Worm (Caenorhabditis elegans) whole organism, L4 larva: ENCODE results near the gene mrps-18B.

Experiments used
- D1046.2 ChIP-seq: fragments of 200-800 bp; sonication (Bioruptor generic); IDR thresholded peaks from 2 replicates; pipeline ENCODE4 v1.3.6; 2022; ENCODE audit warnings: missing genetic modification characterization, missing compliant biosample characterization
- F10B5.3 ChIP-seq: sonication (generic microtip); optimal IDR thresholded peaks from 2 replicates; lab custom pipeline; 2016; ENCODE audit warnings: mild to moderate bottlenecking, missing genetic modification characterization, missing compliant biosample characterization
- F26F4.8 ChIP-seq: fragments of 200-800 bp; sonication (Bioruptor generic); conservative IDR thresholded peaks from 2 replicates; pipeline ENCODE4 v1.3.6; 2022; ENCODE audit warnings: missing genetic modification characterization, missing compliant biosample characterization
- F44E2.7 ChIP-seq: fragments of 200-800 bp; sonication (Bioruptor generic); IDR thresholded peaks from 2 replicates; pipeline ENCODE4 v2.1.2; 2022; ENCODE audit warnings: missing genetic modification characterization, missing compliant biosample characterization
- T20F7.1 ChIP-seq: fragments of 200-800 bp; sonication (Bioruptor generic); optimal IDR thresholded peaks from 2 replicates; lab custom pipeline; 2018; ENCODE audit warnings: mild to moderate bottlenecking, missing genetic modification characterization, missing compliant biosample characterization
- T26A8.4 ChIP-seq: fragments of 200-800 bp; sonication (Bioruptor generic); IDR thresholded peaks from 2 replicates; pipeline ENCODE4 v1.3.6; 2022; ENCODE audit warnings: missing genetic modification characterization, missing compliant biosample characterization
- Y5F2A.4 ChIP-seq: fragments of 200-800 bp; sonication (Bioruptor generic); optimal IDR thresholded peaks from 2 replicates; lab custom pipeline; 2018; ENCODE audit warnings: mild to moderate bottlenecking, missing genetic modification characterization, missing compliant biosample characterization
- Y75B8A.6 ChIP-seq: fragments of 200-800 bp; sonication (Bioruptor generic); IDR thresholded peaks from 2 replicates; pipeline ENCODE4 v1.3.6; 2022; ENCODE audit warnings: missing genetic modification reagents, missing genetic modification characterization, missing compliant biosample characterization
- ama-1 ChIP-seq: fragments of 150-350 bp; optimal IDR thresholded peaks from 2 replicates; lab custom pipeline; 2014; ENCODE audit warnings: inconsistent platforms, mixed read lengths
- arid-1 ChIP-seq: fragments of 200-800 bp; sonication (Bioruptor generic); conservative IDR thresholded peaks from 2 replicates; pipeline ENCODE4 v1.3.6; 2022; ENCODE audit warnings: missing genetic modification reagents, missing genetic modification characterization, missing compliant biosample characterization
- ceh-20 ChIP-seq: fragments of 200-800 bp; sonication (Bioruptor generic); IDR thresholded peaks from 2 replicates; pipeline ENCODE4 v1.3.6; 2022; ENCODE audit warnings: missing genetic modification reagents, missing genetic modification characterization, missing compliant biosample characterization
- daf-16 ChIP-seq, 3 experiments: sonication (generic microtip); optimal IDR thresholded peaks; 2 replicates each; lab custom pipeline; 2016 to 2017; ENCODE audit warnings: missing genetic modification characterization in 3 of 3, missing genetic modification reagents in 3 of 3, mild to moderate bottlenecking in 2 of 3, missing compliant biosample characterization in 2 of 3, missing biosample characterization in 1 of 3, moderate library complexity in 1 of 3
- dmd-6 ChIP-seq: fragments of 200-800 bp; sonication (Bioruptor generic); IDR thresholded peaks from 2 replicates; pipeline ENCODE4 v1.3.6; 2022; ENCODE audit warnings: missing genetic modification reagents, missing genetic modification characterization, missing compliant biosample characterization
- dmd-8 ChIP-seq: fragments of 200-800 bp; sonication (Bioruptor generic); IDR thresholded peaks from 2 replicates; pipeline ENCODE4 v1.3.6; 2022; ENCODE audit warnings: missing genetic modification characterization, missing compliant biosample characterization
- duxl-1 ChIP-seq: sonication (generic microtip); optimal IDR thresholded peaks from 2 replicates; lab custom pipeline; 2016; ENCODE audit warnings: mild to moderate bottlenecking, missing genetic modification characterization, moderate library complexity, missing compliant biosample characterization; ENCODE audit not compliant: poor library complexity
- dve-1 ChIP-seq: sonication (generic microtip); optimal IDR thresholded peaks from 2 replicates; lab custom pipeline; 2017; ENCODE audit warnings: antibody characterized with exemption, mild to moderate bottlenecking, missing genetic modification characterization, missing compliant biosample characterization; ENCODE audit not compliant: insufficient read depth
- egl-27 ChIP-seq: sonication (generic microtip); optimal IDR thresholded peaks from 3 replicates; lab custom pipeline; 2017; ENCODE audit warnings: missing biosample characterization, missing genetic modification reagents, missing genetic modification characterization
- egl-43 ChIP-seq: fragments of 200-800 bp; sonication (Bioruptor generic); IDR thresholded peaks from 2 replicates; pipeline ENCODE4 v1.3.6; 2022; ENCODE audit warnings: missing genetic modification reagents, missing genetic modification characterization, missing compliant biosample characterization
- fos-1 ChIP-seq: fragments of 150-350 bp; optimal IDR thresholded peaks from 2 replicates; lab custom pipeline; 2014; ENCODE audit warnings: missing biosample characterization, missing genetic modification characterization
- gei-8 ChIP-seq: fragments of 200-800 bp; sonication (Bioruptor generic); optimal IDR thresholded peaks from 2 replicates; lab custom pipeline; 2018; ENCODE audit warnings: mild to moderate bottlenecking, missing genetic modification characterization, missing compliant biosample characterization
- hlh-30 ChIP-seq: sonication (generic microtip); optimal IDR thresholded peaks from 2 replicates; lab custom pipeline; 2017; ENCODE audit warnings: antibody characterized with exemption, mild to moderate bottlenecking, missing genetic modification characterization, missing compliant biosample characterization; ENCODE audit not compliant: insufficient read depth
- lin-1 ChIP-seq: fragments of 200-800 bp; sonication (Bioruptor generic); IDR thresholded peaks from 2 replicates; pipeline ENCODE4 v1.3.6; 2022; ENCODE audit warnings: missing genetic modification reagents, missing genetic modification characterization, missing compliant biosample characterization
- lin-15B ChIP-seq: fragments of 150-350 bp; sonication (generic microtip); optimal IDR thresholded peaks from 3 replicates; lab custom pipeline; 2014; ENCODE audit warnings: missing biosample characterization, missing genetic modification characterization
- lin-29 ChIP-seq: fragments of 200-800 bp; sonication (Bioruptor generic); IDR thresholded peaks from 2 replicates; pipeline ENCODE4 v1.3.6; 2022; ENCODE audit warnings: missing genetic modification reagents, missing genetic modification characterization, missing compliant biosample characterization
- lin-38 ChIP-seq: fragments of 200-800 bp; sonication (Bioruptor generic); IDR thresholded peaks from 2 replicates; pipeline ENCODE4 v1.3.6; 2022; ENCODE audit warnings: missing genetic modification reagents, missing genetic modification characterization, missing compliant biosample characterization
- lir-3 ChIP-seq: sonication (generic microtip); optimal IDR thresholded peaks from 2 replicates; lab custom pipeline; 2016; ENCODE audit warnings: mild to moderate bottlenecking, missing genetic modification characterization, missing compliant biosample characterization
- lsy-2 ChIP-seq, 2 experiments: fragments of 150-350 bp in 1 of 2; sonication (generic microtip) in 1 of 2; optimal IDR thresholded peaks; 2 replicates each; lab custom pipeline; 2014 to 2017; ENCODE audit warnings: missing biosample characterization in 2 of 2, missing genetic modification characterization in 2 of 2
- mep-1 ChIP-seq: fragments of 150-350 bp; sonication (generic microtip); optimal IDR thresholded peaks from 3 replicates; lab custom pipeline; 2014; ENCODE audit warnings: missing biosample characterization, missing genetic modification characterization
- nhr-25 ChIP-seq: sonication (generic microtip); optimal IDR thresholded peaks from 2 replicates; lab custom pipeline; 2017; ENCODE audit warnings: missing genetic modification characterization, mild to moderate bottlenecking, missing compliant biosample characterization, antibody characterized with exemption, moderate library complexity, borderline replicate concordance; ENCODE audit not compliant: insufficient read depth
- nhr-28 ChIP-seq: fragments of 150-350 bp; optimal IDR thresholded peaks from 2 replicates; lab custom pipeline; 2014; ENCODE audit warnings: missing biosample characterization, missing genetic modification characterization
- nhr-6 ChIP-seq: fragments of 150-350 bp; optimal IDR thresholded peaks from 2 replicates; lab custom pipeline; 2014; ENCODE audit warnings: missing biosample characterization, missing genetic modification characterization
- pha-4 ChIP-seq, 2 experiments: fragments of 150-350 bp in 1 of 2; fragments of 200-800 bp in 1 of 2; sonication (Bioruptor generic) in 1 of 2; IDR thresholded peaks in 1 of 2; optimal IDR thresholded peaks in 1 of 2; 2 replicates each; pipeline versions ENCODE4 v1.3.6 to Lab custom; 2014 to 2022; ENCODE audit warnings: missing genetic modification characterization in 2 of 2, missing genetic modification reagents in 2 of 2, missing biosample characterization in 1 of 2, missing compliant biosample characterization in 1 of 2
- pqm-1 ChIP-seq: sonication (generic microtip); optimal IDR thresholded peaks from 2 replicates; lab custom pipeline; 2017; ENCODE audit warnings: missing biosample characterization, missing genetic modification characterization
- sdz-12 ChIP-seq: fragments of 200-800 bp; sonication (Bioruptor generic); optimal IDR thresholded peaks from 2 replicates; lab custom pipeline; 2018; ENCODE audit warnings: mild to moderate bottlenecking, missing genetic modification characterization, missing compliant biosample characterization
- snpc-1.2 ChIP-seq: fragments of 200-800 bp; sonication (Bioruptor generic); IDR thresholded peaks from 2 replicates; pipeline ENCODE4 v1.3.6; 2022; ENCODE audit warnings: missing genetic modification reagents, missing genetic modification characterization, missing compliant biosample characterization
- tra-1 ChIP-seq: fragments of 200-800 bp; sonication (Bioruptor generic); IDR thresholded peaks from 2 replicates; pipeline ENCODE4 v1.3.6; 2022; ENCODE audit warnings: missing genetic modification reagents, missing genetic modification characterization, missing compliant biosample characterization
- unc-39 ChIP-seq: sonication (generic microtip); optimal IDR thresholded peaks from 2 replicates; lab custom pipeline; 2017; ENCODE audit warnings: missing biosample characterization, missing genetic modification characterization
- unc-62 ChIP-seq, 3 experiments: fragments of 150-350 bp in 1 of 3; sonication (generic microtip); optimal IDR thresholded peaks in 2 of 3; peaks in 1 of 3; 1 replicate in 1 of 3; 2 replicates in 2 of 3; lab custom pipeline; 2014 to 2017; ENCODE audit warnings: missing biosample characterization in 3 of 3, missing genetic modification characterization in 3 of 3, missing genetic modification reagents in 3 of 3, missing genotype in 1 of 3
- vab-7 ChIP-seq: fragments of 200-800 bp; sonication (Bioruptor generic); IDR thresholded peaks from 2 replicates; pipeline ENCODE4 v1.3.6; 2022; ENCODE audit warnings: missing genetic modification reagents, missing genetic modification characterization, missing compliant biosample characterization
- zag-1 ChIP-seq: fragments of 150-350 bp; optimal IDR thresholded peaks from 2 replicates; lab custom pipeline; 2014; ENCODE audit warnings: missing biosample characterization, missing genetic modification characterization
- zfp-2 ChIP-seq: sonication (generic microtip); optimal IDR thresholded peaks from 2 replicates; lab custom pipeline; 2016; ENCODE audit warnings: mild to moderate bottlenecking, missing genetic modification characterization, missing compliant biosample characterization
- zfp-3 ChIP-seq: fragments of 200-800 bp; sonication (Bioruptor generic); conservative IDR thresholded peaks from 2 replicates; pipeline ENCODE4 v1.3.6; 2022; ENCODE audit warnings: missing genetic modification reagents, missing genetic modification characterization, missing compliant biosample characterization
- zip-2 ChIP-seq: fragments of 150-350 bp; optimal IDR thresholded peaks from 2 replicates; lab custom pipeline; 2014; ENCODE audit warnings: missing biosample characterization, missing genetic modification characterization

Gene mrps-18B

DNA sequence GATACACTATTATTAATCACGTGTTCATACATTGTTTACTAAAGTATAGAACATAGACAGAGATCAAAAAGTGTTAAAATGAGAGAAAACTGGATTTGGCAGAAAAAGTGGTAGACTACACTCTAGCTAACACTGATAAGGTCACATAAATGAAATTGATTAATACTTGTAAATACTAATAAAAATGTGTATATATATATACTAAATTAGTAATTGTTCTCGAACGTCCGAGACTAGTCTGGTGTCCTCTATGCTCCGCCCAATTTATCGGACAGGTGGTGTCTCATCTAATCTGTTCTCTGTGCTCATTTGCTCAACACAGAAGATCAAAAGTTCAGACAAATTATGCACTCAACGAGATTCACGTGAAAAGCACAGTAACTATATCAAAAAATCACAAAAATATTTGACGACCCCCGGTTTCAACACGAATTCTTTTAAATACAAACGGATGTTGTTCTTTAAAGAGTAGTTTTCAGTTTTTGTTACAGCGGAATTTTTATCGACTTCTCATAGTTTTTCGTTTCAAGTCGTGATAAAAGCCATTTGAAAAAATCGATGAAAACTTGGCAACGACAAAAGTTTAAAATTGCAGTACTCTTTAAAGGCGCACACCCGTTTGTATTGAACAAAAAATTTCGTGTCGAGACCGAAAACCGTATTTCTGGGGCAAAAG lies 44.3 kb upstream of the mrps-18B start (continued):
- TF ChIP-seq hlh-30 (tag; lab: Kevin White, UChicago) (peak; percentile 40), nhr-25 (no peak), mep-1 (tag; lab: Kevin White, UChicago) (peak; percentile 37), snpc-1.2 (peak; percentile 15; the same call in 1 of the 2 replicates)
- TF ChIP-seq, all 104 proteins: peak for 30

- no peak for TF ChIP-seq egl-43 (GFP tag; lab: Robert Waterston, UW)
- no peak for TF ChIP-seq lir-3
- TF ChIP-seq zfp-2 (tag; lab: Kevin White, UChicago): no peak
- TF ChIP-seq vab-7 (GFP tag; lab: Robert Waterston, UW): peak; percentile 3; the same call in 1 of the 2 replicates
- no peak for TF ChIP-seq arid-1 (GFP tag; lab: Robert Waterston, UW)
- no peak for TF ChIP-seq zip-2 (tag; lab: Kevin White, UChicago)
- no peak for TF ChIP-seq ceh-20
- TF ChIP-seq D1046.2 (GFP tag; lab: Robert Waterston, UW): no peak
- peak; percentile 57 for TF ChIP-seq zfp-3
- peak; percentile 23; the same call in 1 of the 2 replicates for TF ChIP-seq pha-4 (GFP tag; IDR thresholded peaks at IDR 0.05; lab: Robert Waterston, UW)
- no peak for TF ChIP-seq pha-4 (tag; optimal IDR thresholded peaks at IDR 0.05; lab: Kevin White, UChicago)
- TF ChIP-seq unc-62 (GFP tag; optimal IDR thresholded peaks at IDR 0.05 in 1 of 2; lab: Kevin White, UChicago): peak in 1 of 2 experiments; percentile 34
- no peak for TF ChIP-seq unc-62 (tag; optimal IDR thresholded peaks at IDR 0.05; lab: Kevin White, UChicago)
- peak; percentile 14 for TF ChIP-seq ama-1
Measured at ce11 chrII:8481731-8482253, 43.7 kb upstream of the mrps-18B start, which contains the start of gene M05D6.5. Gene M05D6.5 (minus strand): TSS chrII:8482203.

ce11 chrII:8483124-8483792 lies 42.2 kb upstream of the mrps-18B start:
- TF ChIP-seq T20F7.1 (GFP tag; lab: Kevin White, UChicago) (peak; percentile 45), Y75B8A.6 (no peak), unc-39 (tag; lab: Kevin White, UChicago) (no peak), gei-8 (no peak), dmd-8 (no peak), Y5F2A.4 (GFP tag; lab: Kevin White, UChicago) (no peak), duxl-1 (tag; lab: Kevin White, UChicago) (no peak), pqm-1 (tag; lab: Kevin White, UChicago) (peak; percentile 42), unc-62 (GFP tag; optimal IDR thresholded peaks at IDR 0.05 in 1 of 2; lab: Kevin White, UChicago) (no peak), unc-62 (tag; optimal IDR thresholded peaks at IDR 0.05; lab: Kevin White, UChicago) (no peak), nhr-6 (tag; lab: Kevin White, UChicago) (no peak), lin-1 (no peak), fos-1 (tag; lab: Kevin White, UChicago) (no peak), F10B5.3 (tag; lab: Kevin White, UChicago) (no peak), nhr-28 (tag; lab: Kevin White, UChicago) (peak; percentile 99), egl-27 (no peak), tra-1 (GFP tag; lab: Robert Waterston, UW) (no peak), zag-1 (tag; lab: Kevin White, UChicago) (no peak), F26F4.8 (no peak), sdz-12 (GFP tag; lab: Kevin White, UChicago) (no peak), F44E2.7 (no peak), daf-16 (GFP tag; optimal IDR thresholded peaks at IDR 0.05; lab: Kevin White, UChicago) (no peak), daf-16 (tag; optimal IDR thresholded peaks at IDR 0.05; lab: Kevin White, UChicago) (peak; percentile 22), lin-15B (tag; lab: Kevin White, UChicago) (no peak), T26A8.4 (GFP tag; lab: Robert Waterston, UW) (no peak), lin-29 (GFP tag; lab: Robert Waterston, UW) (no peak), dve-1 (tag; lab: Kevin White, UChicago) (peak; percentile 9), ama-1 (peak; percentile 26), lsy-2 (tag; optimal IDR thresholded peaks at IDR 0.05; lab: Kevin White, UChicago) (peak in 1 of 2 experiments; percentile 82), dmd-6 (peak; percentile 26; the same call in 1 of the 2 replicates), lin-38 (GFP tag; lab: Robert Waterston, UW) (peak; percentile 46)
